Fruit fly (Drosophila melanogaster) whole organism, embryonic: ENCODE measurements around the gene CG9667.

Source experiments
- Bteb2 ChIP-seq: fragments of 200-800 bp; sonication (Bioruptor generic); optimal IDR thresholded peaks from 2 replicates; lab custom pipeline; 2016; ENCODE audit warnings: missing biosample characterization, missing genetic modification characterization
- CG10147 ChIP-seq: fragments of 200-800 bp; sonication (Bioruptor generic); optimal IDR thresholded peaks from 2 replicates; lab custom pipeline; 2019; ENCODE audit warnings: missing biosample characterization, mild to moderate bottlenecking, missing genetic modification characterization, moderate library complexity
- CG10959 ChIP-seq: fragments of 200-800 bp; sonication (Bioruptor generic); IDR thresholded peaks from 2 replicates; pipeline ENCODE4 v1.3.6; 2022; ENCODE audit warnings: missing biosample characterization, missing genetic modification characterization
- CG11093 ChIP-seq: fragments of 200-800 bp; sonication (Bioruptor generic); IDR thresholded peaks from 3 replicates; pipeline ENCODE4 v1.3.6; 2022; ENCODE audit warnings: missing biosample characterization, missing genetic modification characterization
- CG11560 ChIP-seq: fragments of 200-800 bp; sonication (Bioruptor generic); IDR thresholded peaks from 3 replicates; pipeline ENCODE4 v1.3.6; 2022; ENCODE audit warnings: missing biosample characterization, missing genetic modification characterization
- CG14050 ChIP-seq: fragments of 200-800 bp; sonication (Bioruptor generic); IDR thresholded peaks from 3 replicates; pipeline ENCODE4 v1.3.6; 2022; ENCODE audit warnings: missing biosample characterization, missing genetic modification characterization
- CG14667 ChIP-seq: fragments of 200-800 bp; sonication (Bioruptor generic); IDR thresholded peaks from 2 replicates; pipeline ENCODE4 v1.3.6; 2022; ENCODE audit warnings: missing biosample characterization, missing genetic modification characterization
- CG14710 ChIP-seq: fragments of 200-800 bp; sonication (Bioruptor generic); optimal IDR thresholded peaks from 3 replicates; lab custom pipeline; 2019; ENCODE audit warnings: missing biosample characterization, mild to moderate bottlenecking, missing genetic modification characterization, moderate library complexity
- CG16815 ChIP-seq: fragments of 200-800 bp; sonication (Bioruptor generic); optimal IDR thresholded peaks from 3 replicates; lab custom pipeline; 2017; ENCODE audit warnings: missing biosample characterization, mild to moderate bottlenecking, missing genetic modification characterization
- CG18011 ChIP-seq: fragments of 200-800 bp; sonication (Bioruptor generic); optimal IDR thresholded peaks from 2 replicates; lab custom pipeline; 2017; ENCODE audit warnings: missing biosample characterization, missing genetic modification characterization, mild to moderate bottlenecking, moderate library complexity, missing genotype
- CG18619 ChIP-seq: fragments of 200-800 bp; sonication (Bioruptor generic); optimal IDR thresholded peaks from 3 replicates; lab custom pipeline; 2017; ENCODE audit warnings: missing biosample characterization, mild to moderate bottlenecking, missing genetic modification characterization
- CG31365 ChIP-seq: fragments of 200-800 bp; sonication (Bioruptor generic); optimal IDR thresholded peaks from 2 replicates; lab custom pipeline; 2018; ENCODE audit warnings: missing biosample characterization, mild to moderate bottlenecking, missing genetic modification characterization
- CG31441 ChIP-seq: fragments of 200-800 bp; sonication (Bioruptor generic); IDR thresholded peaks from 2 replicates; pipeline ENCODE4 v1.3.6; 2022; ENCODE audit warnings: missing biosample characterization, missing genetic modification characterization
- CG3163 ChIP-seq: fragments of 200-800 bp; sonication (Bioruptor generic); optimal IDR thresholded peaks from 3 replicates; lab custom pipeline; 2016; ENCODE audit warnings: missing biosample characterization, missing genetic modification characterization
- CG34422 ChIP-seq: fragments of 200-800 bp; sonication (Bioruptor generic); IDR thresholded peaks from 3 replicates; pipeline ENCODE4 v1.3.6; 2022; ENCODE audit warnings: missing biosample characterization, missing genetic modification characterization
- CG4424 ChIP-seq: fragments of 200-800 bp; sonication (Bioruptor generic); optimal IDR thresholded peaks from 3 replicates; lab custom pipeline; 2016; ENCODE audit warnings: missing biosample characterization, missing genetic modification characterization
- CG4617 ChIP-seq: fragments of 200-800 bp; sonication (Bioruptor generic); optimal IDR thresholded peaks from 3 replicates; lab custom pipeline; 2016; ENCODE audit warnings: missing biosample characterization, missing genetic modification characterization, borderline replicate concordance
- CG6254 ChIP-seq: fragments of 200-800 bp; sonication (Bioruptor generic); optimal IDR thresholded peaks from 3 replicates; lab custom pipeline; 2017; ENCODE audit warnings: mild to moderate bottlenecking, missing biosample characterization, missing genetic modification reagents, missing genetic modification characterization
- CG7839 ChIP-seq: fragments of 200-800 bp; sonication (Bioruptor generic); optimal IDR thresholded peaks from 3 replicates; lab custom pipeline; 2018; ENCODE audit warnings: missing biosample characterization, mild to moderate bottlenecking, missing genetic modification characterization, moderate library complexity
- CG7928 ChIP-seq: fragments of 200-800 bp; sonication (Bioruptor generic); optimal IDR thresholded peaks from 2 replicates; lab custom pipeline; 2017; ENCODE audit warnings: missing biosample characterization, mild to moderate bottlenecking, missing genetic modification characterization
- CG8359 ChIP-seq: fragments of 200-800 bp; sonication (Bioruptor generic); optimal IDR thresholded peaks from 2 replicates; lab custom pipeline; 2017; ENCODE audit warnings: missing biosample characterization, mild to moderate bottlenecking, missing genetic modification characterization, borderline replicate concordance
- CHES-1-like ChIP-seq: fragments of 200-800 bp; sonication (Bioruptor generic); optimal IDR thresholded peaks from 2 replicates; lab custom pipeline; 2016; ENCODE audit warnings: missing biosample characterization, missing genetic modification characterization
- E2f1 ChIP-seq: fragments of 200-800 bp; sonication (Bioruptor generic); IDR thresholded peaks from 2 replicates; pipeline ENCODE4 v1.3.6; 2022; ENCODE audit warnings: missing biosample characterization, missing genetic modification characterization
- Ets97D ChIP-seq: fragments of 200-800 bp; sonication (Bioruptor generic); optimal IDR thresholded peaks from 3 replicates; lab custom pipeline; 2016; ENCODE audit warnings: missing biosample characterization, missing genetic modification characterization
- H2.0 ChIP-seq: fragments of 200-800 bp; sonication (Bioruptor generic); IDR thresholded peaks from 2 replicates; pipeline ENCODE4 v1.3.6; 2022; ENCODE audit warnings: missing biosample characterization, missing genetic modification characterization
- HLH4C ChIP-seq: fragments of 200-800 bp; sonication (Bioruptor generic); IDR thresholded peaks from 3 replicates; pipeline ENCODE4 v1.3.6; 2022; ENCODE audit warnings: missing biosample characterization, missing genetic modification characterization; ENCODE audit not compliant: partially characterized antibody
- HLH54F ChIP-seq: fragments of 200-800 bp; sonication (Bioruptor generic); optimal IDR thresholded peaks from 3 replicates; lab custom pipeline; 2016; ENCODE audit warnings: missing biosample characterization, missing genetic modification characterization
- Hey ChIP-seq: fragments of 200-800 bp; sonication (Bioruptor generic); optimal IDR thresholded peaks from 3 replicates; lab custom pipeline; 2018; ENCODE audit warnings: missing biosample characterization, mild to moderate bottlenecking, missing genetic modification characterization
- HmgD ChIP-seq: fragments of 200-800 bp; sonication (Bioruptor generic); optimal IDR thresholded peaks from 3 replicates; lab custom pipeline; 2016; ENCODE audit warnings: missing biosample characterization, missing genetic modification characterization
- Hr3 ChIP-seq: fragments of 200-800 bp; sonication (Bioruptor generic); optimal IDR thresholded peaks from 3 replicates; lab custom pipeline; 2016; ENCODE audit warnings: missing biosample characterization, missing genetic modification characterization
- MESR4 ChIP-seq: fragments of 200-800 bp; sonication (Bioruptor generic); optimal IDR thresholded peaks from 2 replicates; lab custom pipeline; 2018; ENCODE audit warnings: missing biosample characterization, mild to moderate bottlenecking, missing genetic modification characterization, moderate library complexity
- MTF-1 ChIP-seq: fragments of 200-800 bp; sonication (Bioruptor generic); optimal IDR thresholded peaks from 2 replicates; lab custom pipeline; 2018; ENCODE audit warnings: missing biosample characterization, mild to moderate bottlenecking, missing genetic modification characterization, borderline replicate concordance
- Sox100B ChIP-seq: fragments of 200-800 bp; sonication (Bioruptor generic); optimal IDR thresholded peaks from 3 replicates; lab custom pipeline; 2018; ENCODE audit warnings: missing biosample characterization, mild to moderate bottlenecking, missing genetic modification characterization
- aop ChIP-seq: fragments of 200-800 bp; sonication (Bioruptor generic); IDR thresholded peaks from 2 replicates; pipeline ENCODE4 v1.3.6; 2022; ENCODE audit warnings: missing biosample characterization, missing genetic modification characterization
- bigmax ChIP-seq: fragments of 200-800 bp; sonication (Bioruptor generic); optimal IDR thresholded peaks from 2 replicates; lab custom pipeline; 2018; ENCODE audit warnings: missing biosample characterization, mild to moderate bottlenecking, missing genetic modification characterization
- br ChIP-seq: fragments of >200 bp; optimal IDR thresholded peaks from 2 replicates; lab custom pipeline; 2017
- dm ChIP-seq: fragments of 200-800 bp; sonication (Bioruptor generic); optimal IDR thresholded peaks from 3 replicates; lab custom pipeline; 2016; ENCODE audit warnings: missing biosample characterization, missing genetic modification characterization
- exex ChIP-seq: fragments of 200-800 bp; sonication (Bioruptor generic); optimal IDR thresholded peaks from 4 replicates; lab custom pipeline; 2018; ENCODE audit warnings: missing biosample characterization, mild to moderate bottlenecking, missing genetic modification characterization, moderate library complexity
- fd96Cb ChIP-seq: fragments of 200-800 bp; sonication (Bioruptor generic); optimal IDR thresholded peaks from 2 replicates; lab custom pipeline; 2018; ENCODE audit warnings: missing biosample characterization, mild to moderate bottlenecking, missing genetic modification characterization, moderate library complexity
- gsb ChIP-seq: fragments of 200-800 bp; sonication (Bioruptor generic); IDR thresholded peaks from 2 replicates; pipeline ENCODE4 v1.3.6; 2022; ENCODE audit warnings: missing biosample characterization, missing genetic modification characterization
- maf-S ChIP-seq: fragments of 200-800 bp; sonication (Bioruptor generic); optimal IDR thresholded peaks from 2 replicates; lab custom pipeline; 2016; ENCODE audit warnings: missing biosample characterization, missing genetic modification characterization
- nau ChIP-seq: fragments of 200-800 bp; sonication (Bioruptor generic); optimal IDR thresholded peaks from 3 replicates; lab custom pipeline; 2017; ENCODE audit warnings: missing biosample characterization, mild to moderate bottlenecking, missing genetic modification characterization, missing genetic modification reagents
- pzg ChIP-seq: fragments of 200-800 bp; sonication (Bioruptor generic); optimal IDR thresholded peaks from 3 replicates; lab custom pipeline; 2018; ENCODE audit warnings: missing biosample characterization, mild to moderate bottlenecking, missing genetic modification characterization, moderate library complexity
- slp2 ChIP-seq: fragments of 200-800 bp; sonication (Bioruptor generic); optimal IDR thresholded peaks from 2 replicates; lab custom pipeline; 2016; ENCODE audit warnings: missing biosample characterization, missing genetic modification characterization
- sob ChIP-seq: fragments of 200-800 bp; sonication (Bioruptor generic); IDR thresholded peaks from 2 replicates; pipeline ENCODE4 v1.3.6; 2022; ENCODE audit warnings: missing biosample characterization, missing genetic modification characterization
- tin ChIP-seq: fragments of 200-800 bp; sonication (Bioruptor generic); optimal IDR thresholded peaks from 3 replicates; lab custom pipeline; 2016; ENCODE audit warnings: missing biosample characterization, missing genetic modification characterization
- ttk ChIP-seq: fragments of 200-800 bp; sonication (Bioruptor generic); IDR thresholded peaks from 2 replicates; pipeline ENCODE4 v2.1.2; 2022; ENCODE audit warnings: missing biosample characterization, missing genetic modification characterization
- tx ChIP-seq: fragments of 200-800 bp; sonication (Bioruptor generic); optimal IDR thresholded peaks from 2 replicates; lab custom pipeline; 2016; ENCODE audit warnings: missing biosample characterization, missing genetic modification characterization
- vnd ChIP-seq: fragments of 200-800 bp; sonication (Bioruptor generic); IDR thresholded peaks from 3 replicates; pipeline ENCODE4 v1.3.6; 2022; ENCODE audit warnings: missing biosample characterization, missing genetic modification characterization; ENCODE audit not compliant: partially characterized antibody
- wek ChIP-seq: fragments of 200-800 bp; sonication (Bioruptor generic); optimal IDR thresholded peaks from 3 replicates; lab custom pipeline; 2018; ENCODE audit warnings: missing biosample characterization, mild to moderate bottlenecking, missing genetic modification characterization, moderate library complexity

The CG9667 gene

dm6 chr3R:8122198-8122970 lies 3.8 kb downstream of the CG9667 start, which contains the start of gene CG7878 (continued):
- TF ChIP-seq MESR4 (GFP tag; lab: Kevin White, UChicago) (no peak), bigmax (GFP tag; lab: Kevin White, UChicago) (no peak), Sox100B (GFP tag; lab: Kevin White, UChicago) (peak; percentile 18), CG4617 (GFP tag; lab: Kevin White, UChicago) (peak; percentile 42), E2f1 (peak; percentile 40; the same call in 1 of the 2 replicates), CG34422 (GFP tag; lab: Robert Waterston, UW) (peak; percentile 58; the same call in 1 of the 3 replicates), CG18011 (GFP tag; lab: Kevin White, UChicago) (no peak), Hey (no peak), HLH54F (peak; percentile 61), CG14710 (tag; lab: Kevin White, UChicago) (peak; percentile 54), nau (GFP tag; lab: Kevin White, UChicago) (no peak), CG3163 (no peak), CG10147 (GFP tag; lab: Kevin White, UChicago) (peak; percentile 69), CG6254 (peak; percentile 9), CG31365 (peak; percentile 7), CG11093 (GFP tag; lab: Robert Waterston, UW) (no peak), CG10959 (GFP tag; lab: Robert Waterston, UW) (no peak), Hr3 (peak; percentile 58), br (lab: Kevin White, UChicago) (no peak), MTF-1 (GFP tag; lab: Kevin White, UChicago) (no peak), CG16815 (GFP tag; lab: Kevin White, UChicago) (peak; percentile 22), aop (GFP tag; lab: Robert Waterston, UW) (no peak), dm (GFP tag; lab: Kevin White, UChicago) (peak; percentile 39), CG4424 (GFP tag; lab: Kevin White, UChicago) (peak; percentile 60), CG8359 (GFP tag; lab: Kevin White, UChicago) (peak; percentile 10), CG7928 (GFP tag; lab: Kevin White, UChicago) (peak; percentile 99), tin (peak; percentile 67), pzg (GFP tag; lab: Kevin White, UChicago) (peak; percentile 74), CG7839 (tag; lab: Kevin White, UChicago) (peak; percentile 56), CHES-1-like (GFP tag; lab: Kevin White, UChicago) (peak; percentile 13), Ets97D (peak; percentile 83), exex (tag; lab: Kevin White, UChicago) (peak; percentile 19), wek (GFP tag; lab: Kevin White, UChicago) (no peak), H2.0 (GFP tag; lab: Robert Waterston, UW) (no peak), CG18619 (GFP tag; lab: Kevin White, UChicago) (peak; percentile 7), sob (GFP tag; lab: Robert Waterston, UW) (peak; percentile 71), fd96Cb (tag; lab: Kevin White, UChicago) (peak; percentile 9), HmgD (GFP tag; lab: Kevin White, UChicago) (peak; percentile 14), ttk (GFP tag; lab: Robert Waterston, UW) (no peak), gsb (GFP tag; lab: Robert Waterston, UW) (no peak), maf-S (no peak), CG14667 (GFP tag; lab: Robert Waterston, UW) (no peak), CG14050 (no peak), tx (GFP tag; lab: Kevin White, UChicago) (peak; percentile 51), vnd (GFP tag; lab: Robert Waterston, UW) (peak; percentile 71), CG31441 (GFP tag; lab: Robert Waterston, UW) (peak; percentile 61), HLH4C (GFP tag; lab: Robert Waterston, UW) (peak; percentile 90), Bteb2 (GFP tag; lab: Kevin White, UChicago) (peak; percentile 71), slp2 (peak; percentile 29), CG11560 (tag; lab: Robert Waterston, UW) (peak; percentile 75; the same call in 2 of the 3 replicates)
